Worm (Caenorhabditis elegans): ENCODE results near the gene F27E5.9.

ce11 chrII:10099804-10100360 is 34.9 kb upstream of the F27E5.9 start, which contains the start of the genes pas-7 and puf-12:
- TF ChIP-seq ceh-16 (tag; optimal IDR thresholded peaks at IDR 0.05) (no peak), snpc-4 (tag; optimal IDR thresholded peaks at IDR 0.05) (no peak), skn-1 (tag; optimal IDR thresholded peaks at IDR 0.05) (peak; percentile 63), zag-1 (tag; optimal IDR thresholded peaks at IDR 0.05) (no peak), mdl-1 (tag; optimal IDR thresholded peaks at IDR 0.05) (no peak), blmp-1 (tag; optimal IDR thresholded peaks at IDR 0.05; ENCODE audit: insufficient read depth) (no peak), nhr-23 (tag; optimal IDR thresholded peaks at IDR 0.05) (no peak), ztf-11 (tag; optimal IDR thresholded peaks at IDR 0.05) (no peak), R02D3.7 (tag; optimal IDR thresholded peaks at IDR 0.05) (peak; percentile 5), nhr-12 (tag; optimal IDR thresholded peaks at IDR 0.05) (no peak), nhr-77 (tag; optimal IDR thresholded peaks at IDR 0.05) (no peak), lin-13 (GFP tag; optimal IDR thresholded peaks at IDR 0.05) (no peak), ztf-4 (tag; optimal IDR thresholded peaks at IDR 0.05) (no peak)
